Worm (Caenorhabditis elegans): ENCODE results near the gene mon-2.
A peak's percentile ranks its signal among the peaks of the same experiment; 100 is the strongest.

mon-2 gene

ce11 chrIV:12111477-12111876 lies 14.9 kb downstream of the mon-2 start, which contains the start of gene dlc-2:
dlc-2 (minus strand) TSS chrIV:12111577.
- no peak for TF ChIP-seq lin-13 (GFP tag; optimal IDR thresholded peaks at IDR 0.05)
- TF ChIP-seq sox-4 (tag; optimal IDR thresholded peaks at IDR 0.05) = no peak
- no peak for TF ChIP-seq unc-62 (GFP tag; optimal IDR thresholded peaks at IDR 0.05)
- no peak for TF ChIP-seq mep-1 (tag; optimal IDR thresholded peaks at IDR 0.05)
- no peak for TF ChIP-seq lin-39 (tag; optimal IDR thresholded peaks at IDR 0.05)
- TF ChIP-seq zag-1 (tag; optimal IDR thresholded peaks at IDR 0.05) = no peak
- no peak for TF ChIP-seq tbx-2 (tag; optimal IDR thresholded peaks at IDR 0.05)
- TF ChIP-seq lin-35 (GFP tag; optimal IDR thresholded peaks at IDR 0.05) = no peak
- TF ChIP-seq aha-1 (tag; optimal IDR thresholded peaks at IDR 0.05) = no peak

DNA sequence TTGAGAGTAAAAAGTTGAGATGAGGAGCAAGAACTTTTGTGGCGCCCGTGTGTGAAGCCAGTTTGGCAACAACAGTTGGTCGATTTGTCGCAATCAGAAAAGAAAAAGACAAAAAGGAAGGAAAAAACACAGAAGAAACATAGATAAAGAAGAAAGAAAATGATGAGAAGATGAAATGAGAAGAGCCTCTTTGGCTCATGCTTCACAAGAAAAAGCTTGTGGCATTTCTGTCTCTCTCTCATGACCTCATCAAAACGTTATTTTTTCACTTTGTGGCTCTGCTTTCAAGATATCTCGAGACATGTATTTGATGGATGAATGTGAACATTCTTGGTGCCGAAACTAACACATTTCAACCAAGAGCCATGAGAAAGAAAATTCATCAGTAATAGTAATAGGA lies 16.5 kb downstream of the mon-2 start:
- TF ChIP-seq fkh-8 (tag; optimal IDR thresholded peaks at IDR 0.05) = no peak
- TF ChIP-seq mdl-1 (tag; optimal IDR thresholded peaks at IDR 0.05) = no peak
- TF ChIP-seq nhr-11 (tag; optimal IDR thresholded peaks at IDR 0.05) = no peak
- no peak for TF ChIP-seq elt-2 (tag; optimal IDR thresholded peaks at IDR 0.05)
- no peak for TF ChIP-seq ces-1 (GFP tag; optimal IDR thresholded peaks at IDR 0.05)
- no peak for TF ChIP-seq isw-1 (GFP tag; IDR thresholded peaks at IDR 0.05)
- TF ChIP-seq ceh-90 (tag; optimal IDR thresholded peaks at IDR 0.05) = no peak
- TF ChIP-seq nhr-85 (tag) = no peak
- no peak for TF ChIP-seq vab-15 (tag; optimal IDR thresholded peaks at IDR 0.05)
- no peak for TF ChIP-seq mef-2 (tag; optimal IDR thresholded peaks at IDR 0.05)
- TF ChIP-seq ama-1 (optimal IDR thresholded peaks at IDR 0.05) = no peak
- TF ChIP-seq lin-14 (GFP tag; optimal IDR thresholded peaks at IDR 0.05) = peak; percentile 82
- TF ChIP-seq nhr-28 (tag; optimal IDR thresholded peaks at IDR 0.05) = no peak
- TF ChIP-seq rnt-1 (tag; optimal IDR thresholded peaks at IDR 0.05) = peak; percentile 65
- no peak for TF ChIP-seq F16B12.6 (tag; optimal IDR thresholded peaks at IDR 0.05)
- no peak for TF ChIP-seq xbp-1 (tag; optimal IDR thresholded peaks at IDR 0.05)
- no peak for TF ChIP-seq sptf-1 (tag; optimal IDR thresholded peaks at IDR 0.05)
- no peak for TF ChIP-seq nhr-237 (tag; optimal IDR thresholded peaks at IDR 0.05)
- TF ChIP-seq irx-1 (tag; optimal IDR thresholded peaks at IDR 0.05) = no peak
- no peak for TF ChIP-seq lin-15B (tag; optimal IDR thresholded peaks at IDR 0.05)
- TF ChIP-seq pag-3 (tag; optimal IDR thresholded peaks at IDR 0.05; ENCODE audit: borderline replicate concordance, insufficient read depth) = peak; percentile 93
- peak; percentile 8 for TF ChIP-seq nhr-20 (tag; optimal IDR thresholded peaks at IDR 0.05)
- TF ChIP-seq efl-3 (GFP tag; optimal IDR thresholded peaks at IDR 0.05) = no peak
- no peak for TF ChIP-seq nhr-84 (tag; optimal IDR thresholded peaks at IDR 0.05)
- peak; percentile 5 to 66 for TF ChIP-seq lsy-2 (tag; optimal IDR thresholded peaks at IDR 0.05)
- no peak for TF ChIP-seq nhr-90 (tag; optimal IDR thresholded peaks at IDR 0.05; ENCODE audit: poor library complexity)
- TF ChIP-seq fkh-10 (GFP tag; optimal IDR thresholded peaks at IDR 0.05) = no peak
- no peak for TF ChIP-seq pqm-1 (tag; optimal IDR thresholded peaks at IDR 0.05)
- no peak for TF ChIP-seq nhr-77 (tag; optimal IDR thresholded peaks at IDR 0.05)
- no peak for TF ChIP-seq pax-3 (tag; optimal IDR thresholded peaks at IDR 0.05)
- peak; percentile 67 for TF ChIP-seq nhr-71 (tag; optimal IDR thresholded peaks at IDR 0.05)
- no peak for TF ChIP-seq nhr-76 (tag; optimal IDR thresholded peaks at IDR 0.05)
- peak; percentile 47 for TF ChIP-seq snu-23 (GFP tag; optimal IDR thresholded peaks at IDR 0.05)
- TF ChIP-seq fos-1 (tag; optimal IDR thresholded peaks at IDR 0.05) = no peak
- TF ChIP-seq elt-3 (tag; optimal IDR thresholded peaks at IDR 0.05) = no peak
- no peak for TF ChIP-seq ceh-63 (GFP tag; optimal IDR thresholded peaks at IDR 0.05)
- TF ChIP-seq mep-1 (tag; optimal IDR thresholded peaks at IDR 0.05) = peak; percentile 8
- TF ChIP-seq hpl-2 (GFP tag; optimal IDR thresholded peaks at IDR 0.05) = no peak
- peak in 1 of 3 experiments; percentile 5 for TF ChIP-seq dpl-1 (GFP tag; optimal IDR thresholded peaks at IDR 0.05)
- no peak for TF ChIP-seq hlh-17 (GFP tag; optimal IDR thresholded peaks at IDR 0.05; ENCODE audit: borderline replicate concordance)
- TF ChIP-seq ets-5 (GFP tag; IDR thresholded peaks at IDR 0.05) = no peak
- TF ChIP-seq snpc-4 (tag; optimal IDR thresholded peaks at IDR 0.05) = no peak
- peak; percentile 34 for TF ChIP-seq unc-130 (tag; optimal IDR thresholded peaks at IDR 0.05)
- TF ChIP-seq egl-13 (tag; optimal IDR thresholded peaks at IDR 0.05) = no peak
- no peak for TF ChIP-seq skn-1 (tag; optimal IDR thresholded peaks at IDR 0.05)
- no peak for TF ChIP-seq lin-35 (GFP tag; optimal IDR thresholded peaks at IDR 0.05)
- TF ChIP-seq lin-39 (tag; optimal IDR thresholded peaks at IDR 0.05) = no peak
